Fruit fly (Drosophila melanogaster) whole organism, embryonic: ENCODE results near the gene mdu.
A peak's percentile ranks its signal among the peaks of the same experiment; 100 is the strongest.

Experiments used
- Ada2b ChIP-seq: fragments of 200-800 bp; sonication (Bioruptor generic); IDR thresholded peaks from 2 replicates; pipeline ENCODE4 v1.3.6; 2022; ENCODE audit warnings: missing biosample characterization, missing genetic modification characterization
- Atf6 ChIP-seq: fragments of 200-800 bp; sonication (Bioruptor generic); IDR thresholded peaks from 2 replicates; pipeline ENCODE4 v1.3.6; 2022; ENCODE audit warnings: missing biosample characterization, missing genetic modification characterization
- Bteb2 ChIP-seq: fragments of 200-800 bp; sonication (Bioruptor generic); optimal IDR thresholded peaks from 2 replicates; lab custom pipeline; 2016; ENCODE audit warnings: missing biosample characterization, missing genetic modification characterization
- CG10267 ChIP-seq: fragments of 200-800 bp; sonication (Bioruptor generic); optimal IDR thresholded peaks from 2 replicates; lab custom pipeline; 2018; ENCODE audit warnings: missing biosample characterization, mild to moderate bottlenecking, missing genetic modification characterization, moderate library complexity
- CG10321 ChIP-seq: fragments of 200-800 bp; sonication (Bioruptor generic); IDR thresholded peaks from 2 replicates; pipeline ENCODE4 v1.3.6; 2022; ENCODE audit warnings: missing biosample characterization, missing genetic modification characterization
- CG10462 ChIP-seq: fragments of 200-800 bp; sonication (Bioruptor generic); optimal IDR thresholded peaks from 2 replicates; lab custom pipeline; 2016; ENCODE audit warnings: missing biosample characterization, missing genetic modification characterization
- CG15073 ChIP-seq: fragments of 200-800 bp; sonication (Bioruptor generic); optimal IDR thresholded peaks from 2 replicates; lab custom pipeline; 2016; ENCODE audit warnings: missing biosample characterization, missing genetic modification characterization
- CG15269 ChIP-seq: fragments of 200-800 bp; sonication (Bioruptor generic); optimal IDR thresholded peaks from 2 replicates; lab custom pipeline; 2018; ENCODE audit warnings: missing biosample characterization, mild to moderate bottlenecking, missing genetic modification characterization, moderate library complexity
- CG16779 ChIP-seq: fragments of 200-800 bp; sonication (Bioruptor generic); IDR thresholded peaks from 2 replicates; pipeline ENCODE4 v1.3.6; 2022; ENCODE audit warnings: missing biosample characterization, missing genetic modification characterization
- CG17328 ChIP-seq: fragments of 200-800 bp; sonication (Bioruptor generic); IDR thresholded peaks from 2 replicates; pipeline ENCODE4 v1.3.6; 2022; ENCODE audit warnings: missing biosample characterization, missing genetic modification characterization
- CG18476 ChIP-seq: fragments of 200-800 bp; sonication (Bioruptor generic); optimal IDR thresholded peaks from 2 replicates; lab custom pipeline; 2016; ENCODE audit warnings: missing biosample characterization, mild to moderate bottlenecking, missing genetic modification characterization
- CG2116 ChIP-seq: fragments of 200-800 bp; sonication (Bioruptor generic); optimal IDR thresholded peaks from 3 replicates; lab custom pipeline; 2018; ENCODE audit warnings: missing biosample characterization, mild to moderate bottlenecking, missing genetic modification characterization
- CG30403 ChIP-seq: fragments of 200-800 bp; sonication (Bioruptor generic); optimal IDR thresholded peaks from 3 replicates; lab custom pipeline; 2016; ENCODE audit warnings: missing biosample characterization, missing genetic modification characterization
- CG4282 ChIP-seq: fragments of 200-800 bp; sonication (Bioruptor generic); optimal IDR thresholded peaks from 2 replicates; lab custom pipeline; 2016; ENCODE audit warnings: missing biosample characterization, missing genetic modification characterization
- CG4424 ChIP-seq: fragments of 200-800 bp; sonication (Bioruptor generic); optimal IDR thresholded peaks from 3 replicates; lab custom pipeline; 2016; ENCODE audit warnings: missing biosample characterization, missing genetic modification characterization
- CG5180 ChIP-seq: fragments of 200-800 bp; sonication (Bioruptor generic); optimal IDR thresholded peaks from 3 replicates; lab custom pipeline; 2017; ENCODE audit warnings: missing biosample characterization, missing genetic modification characterization, mild to moderate bottlenecking, moderate library complexity, missing genetic modification reagents
- CG6689 ChIP-seq: fragments of 200-800 bp; sonication (Bioruptor generic); IDR thresholded peaks from 2 replicates; pipeline ENCODE4 v1.3.6; 2022; ENCODE audit warnings: missing biosample characterization, missing genetic modification characterization
- CG6791 ChIP-seq: fragments of 200-800 bp; sonication (Bioruptor generic); IDR thresholded peaks from 3 replicates; pipeline ENCODE4 v1.3.6; 2022; ENCODE audit warnings: missing biosample characterization, missing genetic modification characterization; ENCODE audit not compliant: partially characterized antibody
- CG7839 ChIP-seq: fragments of 200-800 bp; sonication (Bioruptor generic); optimal IDR thresholded peaks from 3 replicates; lab custom pipeline; 2018; ENCODE audit warnings: missing biosample characterization, mild to moderate bottlenecking, missing genetic modification characterization, moderate library complexity
- CG8478 ChIP-seq: fragments of >200 bp; optimal IDR thresholded peaks from 2 replicates; lab custom pipeline; 2018
- CG9727 ChIP-seq: fragments of 200-800 bp; sonication (Bioruptor generic); optimal IDR thresholded peaks from 3 replicates; lab custom pipeline; 2017; ENCODE audit warnings: missing biosample characterization, mild to moderate bottlenecking, missing genetic modification characterization
- CG9932 ChIP-seq: fragments of 200-800 bp; sonication (Bioruptor generic); IDR thresholded peaks from 2 replicates; pipeline ENCODE4 v1.3.6; 2022; ENCODE audit warnings: missing biosample characterization, missing genetic modification characterization
- D19A ChIP-seq: fragments of 200-800 bp; optimal IDR thresholded peaks from 3 replicates; lab custom pipeline; 2019; ENCODE audit warnings: missing biosample characterization, mild to moderate bottlenecking, missing genetic modification characterization, moderate library complexity
- Dbx ChIP-seq: fragments of 200-800 bp; sonication (Bioruptor generic); IDR thresholded peaks from 3 replicates; pipeline ENCODE4 v1.3.6; 2022; ENCODE audit warnings: missing biosample characterization, missing genetic modification characterization
- Drgx ChIP-seq: fragments of 200-800 bp; sonication (Bioruptor generic); IDR thresholded peaks from 2 replicates; pipeline ENCODE4 v1.3.6; 2022; ENCODE audit warnings: missing biosample characterization, missing genetic modification characterization
- Fer3 ChIP-seq: fragments of 200-800 bp; sonication (Bioruptor generic); optimal IDR thresholded peaks from 2 replicates; lab custom pipeline; 2018; ENCODE audit warnings: missing biosample characterization, mild to moderate bottlenecking, missing genetic modification characterization, moderate library complexity
- HLH4C ChIP-seq: fragments of 200-800 bp; sonication (Bioruptor generic); IDR thresholded peaks from 3 replicates; pipeline ENCODE4 v1.3.6; 2022; ENCODE audit warnings: missing biosample characterization, missing genetic modification characterization; ENCODE audit not compliant: partially characterized antibody
- HLH54F ChIP-seq: fragments of 200-800 bp; sonication (Bioruptor generic); optimal IDR thresholded peaks from 3 replicates; lab custom pipeline; 2016; ENCODE audit warnings: missing biosample characterization, missing genetic modification characterization
- Hr78 ChIP-seq, 2 experiments: fragments of 200-800 bp in 1 of 2; fragments of >200 bp in 1 of 2; sonication (Bioruptor generic) in 1 of 2; optimal IDR thresholded peaks; 2 replicates each; lab custom pipeline; 2017 to 2019; ENCODE audit warnings: missing biosample characterization in 2 of 2, missing genetic modification characterization in 2 of 2, mild to moderate bottlenecking in 1 of 2, moderate library complexity in 1 of 2
- Ravus ChIP-seq: fragments of 200-800 bp; sonication (Bioruptor generic); IDR thresholded peaks from 2 replicates; pipeline ENCODE4 v1.3.6; 2022; ENCODE audit warnings: missing biosample characterization, missing genetic modification characterization
- Sin3A ChIP-seq: fragments of >200 bp; optimal IDR thresholded peaks from 2 replicates; lab custom pipeline; 2018
- Sox102F ChIP-seq: fragments of 200-800 bp; sonication (Bioruptor generic); optimal IDR thresholded peaks from 2 replicates; lab custom pipeline; 2018; ENCODE audit warnings: missing biosample characterization, mild to moderate bottlenecking, missing genetic modification characterization, moderate library complexity
- Spps ChIP-seq: fragments of 200-800 bp; sonication (Bioruptor generic); optimal IDR thresholded peaks from 2 replicates; lab custom pipeline; 2018; ENCODE audit warnings: missing biosample characterization, mild to moderate bottlenecking, missing genetic modification characterization
- Ssrp ChIP-seq: fragments of 200-800 bp; sonication (Bioruptor generic); optimal IDR thresholded peaks from 2 replicates; lab custom pipeline; 2018; ENCODE audit warnings: missing biosample characterization, mild to moderate bottlenecking, missing genetic modification characterization, moderate library complexity
- bcd ChIP-seq: fragments of 200-800 bp; sonication (Bioruptor generic); optimal IDR thresholded peaks from 2 replicates; lab custom pipeline; 2017; ENCODE audit warnings: missing biosample characterization, mild to moderate bottlenecking, missing genetic modification characterization
- bigmax ChIP-seq: fragments of 200-800 bp; sonication (Bioruptor generic); optimal IDR thresholded peaks from 2 replicates; lab custom pipeline; 2018; ENCODE audit warnings: missing biosample characterization, mild to moderate bottlenecking, missing genetic modification characterization
- chm ChIP-seq: fragments of 200-800 bp; sonication (Bioruptor generic); IDR thresholded peaks from 2 replicates; pipeline ENCODE4 v1.3.6; 2022; ENCODE audit warnings: missing biosample characterization, missing genetic modification characterization
- dmrt99B ChIP-seq: fragments of 200-800 bp; sonication (Bioruptor generic); optimal IDR thresholded peaks from 2 replicates; lab custom pipeline; 2018; ENCODE audit warnings: missing biosample characterization, mild to moderate bottlenecking, missing genetic modification characterization, moderate library complexity
- eve ChIP-seq, 2 experiments: fragments of >200 bp; optimal IDR thresholded peaks; 2 replicates each; lab custom pipeline; 2017; ENCODE audit warnings: missing biosample characterization in 2 of 2, missing genetic modification characterization in 2 of 2
- exex ChIP-seq: fragments of 200-800 bp; sonication (Bioruptor generic); optimal IDR thresholded peaks from 4 replicates; lab custom pipeline; 2018; ENCODE audit warnings: missing biosample characterization, mild to moderate bottlenecking, missing genetic modification characterization, moderate library complexity
- gcm2 ChIP-seq: fragments of 200-800 bp; sonication (Bioruptor generic); optimal IDR thresholded peaks from 2 replicates; lab custom pipeline; 2016; ENCODE audit warnings: missing biosample characterization, missing genetic modification characterization
- mam ChIP-seq: fragments of 200-800 bp; sonication (Bioruptor generic); optimal IDR thresholded peaks from 3 replicates; lab custom pipeline; 2016; ENCODE audit warnings: missing biosample characterization, missing genetic modification characterization
- nau ChIP-seq: fragments of 200-800 bp; sonication (Bioruptor generic); optimal IDR thresholded peaks from 3 replicates; lab custom pipeline; 2017; ENCODE audit warnings: missing biosample characterization, mild to moderate bottlenecking, missing genetic modification characterization, missing genetic modification reagents
- p53 ChIP-seq: fragments of 200-800 bp; sonication (Bioruptor generic); optimal IDR thresholded peaks from 2 replicates; lab custom pipeline; 2016; ENCODE audit warnings: missing biosample characterization, missing genetic modification characterization
- pan ChIP-seq, 4 experiments: fragments of >200 bp in 3 of 4; fragments of 200-800 bp in 1 of 4; sonication (Bioruptor generic) in 1 of 4; optimal IDR thresholded peaks in 3 of 4; IDR thresholded peaks in 1 of 4; 2 replicates each; pipeline versions ENCODE4 v1.3.6 to Lab custom; 2017 to 2022; ENCODE audit warnings: missing biosample characterization in 2 of 4, missing genetic modification characterization in 2 of 4, mixed read lengths in 1 of 4
- run ChIP-seq: fragments of 200-800 bp; sonication (Bioruptor generic); optimal IDR thresholded peaks from 3 replicates; lab custom pipeline; 2018; ENCODE audit warnings: missing biosample characterization, mild to moderate bottlenecking, missing genetic modification characterization
- tna ChIP-seq: fragments of 200-800 bp; sonication (Bioruptor generic); IDR thresholded peaks from 2 replicates; pipeline ENCODE4 v1.3.6; 2022; ENCODE audit warnings: missing biosample characterization, missing genetic modification characterization; ENCODE audit not compliant: partially characterized antibody
- trem ChIP-seq: fragments of 200-800 bp; optimal IDR thresholded peaks from 3 replicates; lab custom pipeline; 2019; ENCODE audit warnings: missing biosample characterization, mild to moderate bottlenecking, missing genetic modification characterization, moderate library complexity
- yki ChIP-seq: fragments of >200 bp; optimal IDR thresholded peaks from 3 replicates; lab custom pipeline; 2018

Gene mdu

DNA sequence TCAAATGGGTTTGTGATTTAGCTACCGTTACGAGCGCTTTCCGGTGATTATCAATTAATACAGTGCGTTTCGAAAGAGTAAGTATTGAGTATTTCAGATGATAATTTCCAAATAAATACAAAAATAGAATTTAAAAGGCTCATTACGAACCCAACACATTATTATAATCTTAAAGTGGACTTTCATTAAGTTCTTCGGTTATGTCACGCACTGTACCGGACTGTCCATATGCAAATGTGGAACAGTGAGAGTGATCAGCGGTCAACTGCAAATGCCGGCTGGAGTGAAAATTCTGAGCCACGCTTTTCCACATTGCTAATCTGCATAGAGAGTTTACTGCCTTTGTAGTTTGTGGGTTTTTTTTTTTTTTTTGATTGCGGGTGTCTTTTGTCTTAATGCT, 43.3 kb upstream of the mdu start (continued):
- TF ChIP-seq CG10321 = no peak
- peak; percentile 35; the same call in 1 of the 2 replicates for TF ChIP-seq CG17328 (GFP tag; lab: Robert Waterston, UW)
- TF ChIP-seq Ravus (GFP tag; lab: Robert Waterston, UW) = no peak
- no peak for TF ChIP-seq run (tag; lab: Kevin White, UChicago)
- no peak for TF ChIP-seq bigmax
- TF ChIP-seq chm (GFP tag; lab: Robert Waterston, UW) = no peak
- no peak for TF ChIP-seq CG8478 (lab: Kevin White, UChicago)
- TF ChIP-seq Sin3A (lab: Kevin White, UChicago) = no peak
- TF ChIP-seq, all 482 proteins: peak for 38

DNA sequence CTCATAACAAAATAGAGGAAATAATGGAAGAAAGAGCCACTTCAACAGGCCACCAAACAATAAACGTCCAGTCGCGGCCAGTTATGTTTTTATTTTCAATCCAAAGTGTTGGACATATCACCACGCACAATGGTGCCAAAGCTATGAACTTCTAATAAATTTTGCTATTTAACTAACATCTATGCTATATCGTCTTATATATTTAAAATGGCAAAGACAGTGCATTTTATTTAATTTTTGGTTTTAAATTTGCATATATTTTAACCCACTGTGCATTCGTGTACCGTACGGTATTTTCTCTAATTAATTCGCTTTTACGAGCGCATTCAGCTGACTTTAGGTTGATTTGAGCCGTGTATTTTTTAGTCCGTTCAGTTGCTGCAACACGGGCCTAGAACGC, 42.6 kb upstream of the mdu start, which contains the start of gene CG15927:
CG15927 (plus strand) TSS at position 372 of the 400 bp plus-strand sequence.
- TF ChIP-seq CG2116 (GFP tag; lab: Kevin White, UChicago) (no peak), CG4282 (GFP tag; lab: Kevin White, UChicago) (no peak), Spps (tag; lab: Kevin White, UChicago) (peak; percentile 8), D19A (peak; percentile 39), Ssrp (tag; lab: Kevin White, UChicago) (peak; percentile 61), CG30403 (GFP tag; lab: Kevin White, UChicago) (peak; percentile 43), nau (GFP tag; lab: Kevin White, UChicago) (peak; percentile 11), gcm2 (GFP tag; lab: Kevin White, UChicago) (no peak), CG6689 (GFP tag; lab: Robert Waterston, UW) (no peak), tna (no peak), CG6791 (GFP tag; lab: Robert Waterston, UW) (no peak), HLH54F (no peak), CG15269 (tag; lab: Kevin White, UChicago) (peak; percentile 54), yki (lab: Kevin White, UChicago) (no peak), CG9727 (GFP tag; lab: Kevin White, UChicago) (peak; percentile 55), mam (GFP tag; lab: Kevin White, UChicago) (peak; percentile 40), HLH4C (GFP tag; lab: Robert Waterston, UW) (no peak), CG7839 (tag; lab: Kevin White, UChicago) (peak; percentile 67), Dbx (GFP tag; lab: Robert Waterston, UW) (0 out of 3 replicates have a peak, but pooled peaks have one; percentile 35), eve (GFP tag; optimal IDR thresholded peaks at IDR 0.05; lab: Kevin White, UChicago) (peak in 1 of 2 experiments; percentile 63), dmrt99B (tag; lab: Kevin White, UChicago) (peak; percentile 80), trem (tag; lab: Kevin White, UChicago) (peak; percentile 30), Bteb2 (GFP tag; lab: Kevin White, UChicago) (no peak), Fer3 (tag; lab: Kevin White, UChicago) (peak; percentile 26), exex (tag; lab: Kevin White, UChicago) (no peak), pan (optimal IDR thresholded peaks at IDR 0.05; lab: Kevin White, UChicago) (no peak), pan (GFP tag; optimal IDR thresholded peaks at IDR 0.05 in 1 of 2, IDR thresholded peaks at IDR 0.05 in 1 of 2) (no peak), CG16779 (GFP tag; lab: Robert Waterston, UW) (no peak), Hr78 (GFP tag; optimal IDR thresholded peaks at IDR 0.05; lab: Kevin White, UChicago) (peak in 1 of 2 experiments; percentile 19), p53 (GFP tag; lab: Kevin White, UChicago) (no peak), Drgx (GFP tag; lab: Robert Waterston, UW) (no peak; the same call in 1 of the 2 replicates), CG15073 (GFP tag; lab: Kevin White, UChicago) (no peak), CG17328 (GFP tag; lab: Robert Waterston, UW) (peak; percentile 82), Ada2b (GFP tag; lab: Robert Waterston, UW) (peak; percentile 69), Sox102F (GFP tag; lab: Kevin White, UChicago) (peak; percentile 83), CG9932 (GFP tag; lab: Robert Waterston, UW) (0 out of 2 replicates have a peak, but pooled peaks have one; percentile 28), Atf6 (GFP tag; lab: Robert Waterston, UW) (peak; percentile 63; the same call in 1 of the 2 replicates), CG5180 (GFP tag; lab: Kevin White, UChicago) (peak; percentile 16), CG10267 (tag; lab: Kevin White, UChicago) (peak; percentile 34), CG4424 (peak; percentile 54), CG18476 (GFP tag; lab: Kevin White, UChicago) (peak; percentile 33), CG10462 (GFP tag; lab: Kevin White, UChicago) (no peak), bcd (GFP tag; lab: Kevin White, UChicago) (no peak)
